Worm (Caenorhabditis elegans) whole organism, early embryonic: Measurements from ENCODE around the gene K11D12.12.

ENCODE experiments used
- F13C5.2 ChIP-seq: sonication (generic microtip); optimal IDR thresholded peaks from 2 replicates; lab custom pipeline; 2017; ENCODE audit warnings: mild to moderate bottlenecking, missing genetic modification characterization, inconsistent platforms, missing compliant biosample characterization
- ama-1 ChIP-seq: fragments of 150-350 bp; optimal IDR thresholded peaks from 2 replicates; lab custom pipeline; 2014
- ceh-13 ChIP-seq: fragments of 200-800 bp; sonication (Bioruptor generic); optimal IDR thresholded peaks from 2 replicates; lab custom pipeline; 2018; ENCODE audit warnings: mild to moderate bottlenecking, missing genetic modification characterization, missing compliant biosample characterization
- ceh-36 ChIP-seq: sonication (generic microtip); optimal IDR thresholded peaks from 2 replicates; lab custom pipeline; 2016; ENCODE audit warnings: missing genetic modification characterization, inconsistent platforms, missing compliant biosample characterization
- ets-7 ChIP-seq: sonication (generic microtip); optimal IDR thresholded peaks from 2 replicates; lab custom pipeline; 2016; ENCODE audit warnings: missing genotype, missing genetic modification characterization, missing compliant biosample characterization
- flt-1 ChIP-seq: fragments of 200-800 bp; sonication (Bioruptor generic); IDR thresholded peaks from 2 replicates; pipeline ENCODE4 v1.3.6; 2022; ENCODE audit warnings: missing genetic modification characterization, missing compliant biosample characterization
- hmbx-1 ChIP-seq: sonication (generic microtip); optimal IDR thresholded peaks from 2 replicates; lab custom pipeline; 2016; ENCODE audit warnings: mild to moderate bottlenecking, missing genetic modification characterization, missing compliant biosample characterization
- hmg-4 ChIP-seq: fragments of 200-800 bp; sonication (Bioruptor generic); optimal IDR thresholded peaks from 2 replicates; lab custom pipeline; 2018; ENCODE audit warnings: mild to moderate bottlenecking, missing genetic modification characterization, missing compliant biosample characterization
- pes-1 ChIP-seq: fragments of 200-800 bp; sonication (Bioruptor generic); IDR thresholded peaks from 2 replicates; pipeline ENCODE4 v1.3.6; 2022; ENCODE audit warnings: missing genetic modification reagents, missing genetic modification characterization, missing compliant biosample characterization
- scrt-1 ChIP-seq: fragments of 200-800 bp; sonication (Bioruptor generic); IDR thresholded peaks from 2 replicates; pipeline ENCODE4 v1.3.6; 2022; ENCODE audit warnings: missing genetic modification characterization, missing compliant biosample characterization
- tbx-11 ChIP-seq: fragments of 200-800 bp; sonication (Bioruptor generic); IDR thresholded peaks from 2 replicates; pipeline ENCODE4 v1.3.6; 2022; ENCODE audit warnings: missing genetic modification characterization, missing compliant biosample characterization
- tbx-37 ChIP-seq: fragments of 200-800 bp; sonication (Bioruptor generic); conservative IDR thresholded peaks from 2 replicates; pipeline ENCODE4 v1.3.6; 2022; ENCODE audit warnings: missing genetic modification reagents, missing genetic modification characterization, missing compliant biosample characterization
- tra-4 ChIP-seq: sonication (generic microtip); optimal IDR thresholded peaks from 2 replicates; lab custom pipeline; 2017; ENCODE audit warnings: missing genetic modification characterization, missing compliant biosample characterization

DNA sequence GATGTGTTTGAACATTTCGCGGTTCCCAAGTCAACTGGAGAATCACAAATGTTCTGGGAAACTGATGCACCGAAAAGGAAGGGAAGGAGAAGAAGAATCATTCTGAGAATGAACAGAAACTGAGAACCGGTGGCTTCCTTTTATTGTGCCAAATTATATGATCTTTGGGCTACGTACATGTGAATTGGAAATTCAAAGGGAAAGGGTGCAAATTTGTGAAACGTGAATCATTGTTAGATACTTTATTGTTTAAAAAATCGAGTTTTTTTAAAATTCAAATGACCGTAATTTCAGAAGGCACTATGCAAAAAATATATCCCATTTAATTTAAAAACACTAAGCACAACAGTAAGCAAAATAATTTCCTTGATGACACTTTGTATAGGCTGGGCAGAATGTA is 17.0 kb upstream of the K11D12.12 start, which contains the start of gene K11D12.6:
- no peak for TF ChIP-seq scrt-1 (GFP tag; lab: Robert Waterston, UW)
- no peak for TF ChIP-seq F13C5.2 (tag; lab: Kevin White, UChicago)
- TF ChIP-seq ceh-13 (GFP tag; lab: Kevin White, UChicago) = no peak
- TF ChIP-seq tra-4 = no peak
- no peak for TF ChIP-seq pes-1 (GFP tag; lab: Robert Waterston, UW)
- TF ChIP-seq hmg-4 (GFP tag; lab: Kevin White, UChicago) = no peak
- no peak for TF ChIP-seq tbx-37 (GFP tag; lab: Robert Waterston, UW)
- TF ChIP-seq ets-7 = no peak
- no peak for TF ChIP-seq ama-1
- no peak for TF ChIP-seq ceh-36 (tag; lab: Kevin White, UChicago)
- no peak for TF ChIP-seq tbx-11 (GFP tag; lab: Robert Waterston, UW)
- no peak for TF ChIP-seq hmbx-1
- TF ChIP-seq flt-1 (GFP tag; lab: Robert Waterston, UW) = no peak
